Worm (Caenorhabditis elegans): ENCODE results near the gene B0238.12.

Gene B0238.12

ce11 chrV:5312453-5312852 lies 46.8 kb downstream of the B0238.12 start, which contains the start of gene C10G8.3:
TSS of gene C10G8.3 (plus strand) at chrV:5312753.
- TF ChIP-seq repo-1 (tag; optimal IDR thresholded peaks at IDR 0.05) (no peak), lir-1 (GFP tag; conservative IDR thresholded peaks at IDR 0.05) (no peak), ama-1 (optimal IDR thresholded peaks at IDR 0.05) (no peak), ama-1 (GFP tag; optimal IDR thresholded peaks at IDR 0.05) (no peak), C17E4.6 (GFP tag; IDR thresholded peaks at IDR 0.05) (no peak), lsl-1 (GFP tag; optimal IDR thresholded peaks at IDR 0.05) (no peak), T26A5.8 (tag; optimal IDR thresholded peaks at IDR 0.05) (no peak), ets-4 (GFP tag; optimal IDR thresholded peaks at IDR 0.05) (no peak), ceh-58 (GFP tag; IDR thresholded peaks at IDR 0.05) (no peak), hlh-26 (GFP tag; conservative IDR thresholded peaks at IDR 0.05) (no peak), nhr-90 (tag; optimal IDR thresholded peaks at IDR 0.05) (no peak), aptf-3 (GFP tag; IDR thresholded peaks at IDR 0.05) (no peak), gei-17 (GFP tag; optimal IDR thresholded peaks at IDR 0.05) (no peak), ccch-3 (GFP tag; optimal IDR thresholded peaks at IDR 0.05) (no peak), lsy-27 (tag; optimal IDR thresholded peaks at IDR 0.05; ENCODE audit: borderline replicate concordance, insufficient read depth) (no peak), F37B4.10 (GFP tag; IDR thresholded peaks at IDR 0.05) (no peak), dpff-1 (tag; optimal IDR thresholded peaks at IDR 0.05) (no peak), Y79H2A.3 (GFP tag; conservative IDR thresholded peaks at IDR 0.05) (no peak)

- no peak for TF ChIP-seq hmg-20 (GFP tag; IDR thresholded peaks at IDR 0.05)
- TF ChIP-seq F10E7.11 (tag; optimal IDR thresholded peaks at IDR 0.05) = no peak
- TF ChIP-seq snpc-1.1 (tag; optimal IDR thresholded peaks at IDR 0.05; ENCODE audit: insufficient read depth) = no peak
- no peak for TF ChIP-seq snpc-4 (GFP tag; optimal IDR thresholded peaks at IDR 0.05)
- no peak for TF ChIP-seq snpc-4 (tag; optimal IDR thresholded peaks at IDR 0.05)
- TF ChIP-seq ceh-100 (GFP tag; IDR thresholded peaks at IDR 0.05) = no peak
- no peak for TF ChIP-seq F23B12.7 (tag; optimal IDR thresholded peaks at IDR 0.05; ENCODE audit: insufficient read depth)
- TF ChIP-seq sptf-2 (GFP tag; optimal IDR thresholded peaks at IDR 0.05) = no peak
- TF ChIP-seq F52B5.7 (tag; optimal IDR thresholded peaks at IDR 0.05) = no peak
- no peak for TF ChIP-seq ztf-26 (tag; optimal IDR thresholded peaks at IDR 0.05)
- no peak for TF ChIP-seq rpc-1 (optimal IDR thresholded peaks at IDR 0.05)
- no peak for TF ChIP-seq rpc-1 (tag; optimal IDR thresholded peaks at IDR 0.05)
- TF ChIP-seq nhr-90 (tag; optimal IDR thresholded peaks at IDR 0.05) = no peak
- TF ChIP-seq let-607 (tag; optimal IDR thresholded peaks at IDR 0.05) = no peak
- TF ChIP-seq F49E8.2 (tag; optimal IDR thresholded peaks at IDR 0.05; ENCODE audit: insufficient read depth) = no peak
These were observed 48.5 kb downstream of the B0238.12 start, which contains the start of gene C10G8.2 for ce11 chrV:5314104-5314503. TSS of gene C10G8.2 (plus strand) at chrV:5314404.

ce11 chrV:5318349-5318748 lies 52.7 kb downstream of the B0238.12 start:
- TF ChIP-seq tbp1 (GFP tag; optimal IDR thresholded peaks at IDR 0.05) (no peak), ama-1 (optimal IDR thresholded peaks at IDR 0.05) (no peak), ama-1 (GFP tag; optimal IDR thresholded peaks at IDR 0.05) (no peak), ceh-58 (GFP tag; IDR thresholded peaks at IDR 0.05) (no peak), cebp-1 (GFP tag; IDR thresholded peaks at IDR 0.05) (no peak), cebp-1 (tag; optimal IDR thresholded peaks at IDR 0.05) (no peak), nfya-2 (GFP tag; IDR thresholded peaks at IDR 0.05) (no peak), F55B11.4 (tag; optimal IDR thresholded peaks at IDR 0.05; ENCODE audit: borderline replicate concordance, insufficient read depth) (no peak), lsl-1 (GFP tag; optimal IDR thresholded peaks at IDR 0.05) (no peak), attf-3 (GFP tag; conservative IDR thresholded peaks at IDR 0.05) (no peak), F57A8.1 (GFP tag; optimal IDR thresholded peaks at IDR 0.05) (no peak), ceh-79 (tag; optimal IDR thresholded peaks at IDR 0.05) (no peak)
